Worm (Caenorhabditis elegans): Measurements from ENCODE around the gene snt-7.

DNA sequence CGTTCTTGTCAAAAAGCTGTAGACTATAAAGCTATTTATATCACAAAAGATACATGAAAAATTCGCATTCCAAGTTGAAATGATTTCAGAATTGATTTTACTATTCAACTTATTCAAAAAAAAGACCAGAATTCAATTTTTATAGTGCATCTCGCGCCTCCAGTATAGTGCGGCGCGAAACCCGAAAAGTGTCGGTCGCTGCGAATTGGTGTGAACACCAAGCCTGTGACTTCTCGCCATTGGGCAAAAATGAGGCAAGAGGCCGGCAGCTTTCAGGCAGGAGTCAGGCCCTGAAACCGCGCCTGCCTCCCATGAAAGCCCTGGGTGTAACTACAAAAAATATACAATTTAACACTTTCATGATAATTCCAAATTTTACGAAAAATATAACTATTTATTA lies 39.6 kb downstream of the snt-7 start:
- TF ChIP-seq dao-5 (tag; optimal IDR thresholded peaks at IDR 0.05) (no peak), him-1 (tag; optimal IDR thresholded peaks at IDR 0.05) (no peak), W03F9.2 (tag; optimal IDR thresholded peaks at IDR 0.05) (no peak)
